Worm (Caenorhabditis elegans) whole organism, L2 larva: ENCODE measurements around the gene K09C8.9.

ENCODE experiments used
- ama-1 ChIP-seq: fragments of 150-350 bp; optimal IDR thresholded peaks from 2 replicates; lab custom pipeline; 2018; ENCODE audit warnings: inconsistent platforms
- lin-13 ChIP-seq: fragments of 150-350 bp; optimal IDR thresholded peaks from 2 replicates; lab custom pipeline; 2014; ENCODE audit warnings: missing biosample characterization, missing genetic modification reagents, missing genetic modification characterization
- mdl-1 ChIP-seq, 2 experiments: fragments of 150-350 bp in 1 of 2; sonication (generic microtip) in 1 of 2; optimal IDR thresholded peaks; 2 replicates each; lab custom pipeline; 2017; ENCODE audit warnings: missing biosample characterization in 2 of 2, missing genetic modification characterization in 2 of 2
- nhr-237 ChIP-seq: fragments of 150-350 bp; optimal IDR thresholded peaks from 2 replicates; lab custom pipeline; 2014; ENCODE audit warnings: missing biosample characterization, missing genetic modification characterization
- unc-39 ChIP-seq: fragments of 150-350 bp; optimal IDR thresholded peaks from 2 replicates; lab custom pipeline; 2014; ENCODE audit warnings: missing biosample characterization, missing genetic modification characterization
- unc-62 ChIP-seq: fragments of 150-350 bp; optimal IDR thresholded peaks from 2 replicates; lab custom pipeline; 2014; ENCODE audit warnings: missing biosample characterization, missing genetic modification reagents, missing genetic modification characterization

DNA sequence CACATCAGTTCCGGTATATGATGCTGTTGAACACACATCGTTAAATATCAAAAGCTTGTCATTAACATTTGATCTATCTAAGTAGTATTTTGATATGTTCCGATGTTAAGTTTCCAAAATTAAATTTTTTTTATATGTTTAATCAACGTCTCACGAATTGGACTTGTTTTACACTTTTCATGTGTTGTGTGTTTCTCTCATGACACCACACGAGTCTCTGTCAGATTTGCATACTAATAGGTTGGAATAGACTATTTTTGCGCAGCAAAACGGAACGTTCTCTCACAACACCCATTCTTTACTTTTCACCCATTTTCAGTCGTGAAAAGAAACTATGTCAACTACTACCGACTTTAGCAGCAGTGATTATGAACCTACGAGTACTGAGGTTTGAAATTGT, 3.0 kb upstream of the K09C8.9 start, which contains the start of gene K09C8.8:
- no peak for TF ChIP-seq nhr-237 (tag; lab: Kevin White, UChicago)
- TF ChIP-seq lin-13, result no peak
- TF ChIP-seq ama-1 (lab: Kevin White, UChicago), result no peak
- no peak for TF ChIP-seq unc-39
- TF ChIP-seq mdl-1 (tag; optimal IDR thresholded peaks at IDR 0.05; lab: Kevin White, UChicago), result no peak
- TF ChIP-seq unc-62, result no peak
